Worm (Caenorhabditis elegans) whole organism, L2 larva: ENCODE data around the gene math-9.

Experiments used
- alr-1 ChIP-seq: fragments of 150-350 bp; optimal IDR thresholded peaks from 2 replicates; lab custom pipeline; 2014; ENCODE audit warnings: missing biosample characterization, missing genetic modification characterization
- ceh-82 ChIP-seq: fragments of 150-350 bp; optimal IDR thresholded peaks from 2 replicates; lab custom pipeline; 2014; ENCODE audit warnings: missing biosample characterization, missing genetic modification characterization
- egl-27 ChIP-seq: sonication (generic microtip); optimal IDR thresholded peaks from 3 replicates; lab custom pipeline; 2017; ENCODE audit warnings: missing biosample characterization, missing genetic modification reagents, missing genetic modification characterization
- lin-39 ChIP-seq: fragments of 150-350 bp; optimal IDR thresholded peaks from 2 replicates; lab custom pipeline; 2014; ENCODE audit warnings: missing biosample characterization, missing genetic modification reagents, missing genetic modification characterization
- nhr-77 ChIP-seq: fragments of 150-350 bp; optimal IDR thresholded peaks from 2 replicates; lab custom pipeline; 2014; ENCODE audit warnings: missing biosample characterization, missing genetic modification characterization
- unc-62 ChIP-seq: fragments of 150-350 bp; optimal IDR thresholded peaks from 2 replicates; lab custom pipeline; 2014; ENCODE audit warnings: missing biosample characterization, missing genetic modification reagents, missing genetic modification characterization

DNA sequence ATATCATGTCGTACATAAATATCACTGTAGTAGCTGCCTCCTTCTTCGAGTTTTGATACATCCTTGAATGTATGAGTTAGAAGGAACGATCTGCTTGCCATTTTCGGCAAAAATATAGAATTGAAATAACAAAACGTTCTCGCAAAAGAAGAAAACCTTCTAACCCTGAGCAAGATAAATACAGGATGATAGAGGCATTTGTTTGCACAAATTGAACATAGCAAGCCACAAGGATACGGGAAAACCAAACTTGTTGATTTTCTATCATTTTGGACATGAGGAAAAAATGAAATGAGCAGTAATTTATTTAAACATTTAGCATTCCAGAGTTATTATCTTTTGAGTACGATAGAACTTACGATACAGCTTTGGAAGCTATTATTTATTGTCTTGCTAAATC, 1.5 kb downstream of the math-9 start, which contains the start of gene math-8:
- TF ChIP-seq egl-27 (tag; lab: Kevin White, UChicago) (no peak), ceh-82 (no peak), alr-1 (tag; lab: Kevin White, UChicago) (no peak), nhr-77 (tag; lab: Kevin White, UChicago) (no peak), lin-39 (tag; lab: Kevin White, UChicago) (no peak), unc-62 (no peak)
